Worm (Caenorhabditis elegans) whole organism, young adult: Measurements from ENCODE around the gene glb-4.
A peak's percentile ranks its signal among the peaks of the same experiment; 100 is the strongest.

ENCODE experiments used
- B0261.1 ChIP-seq: sonication (generic microtip); optimal IDR thresholded peaks from 2 replicates; lab custom pipeline; 2016; ENCODE audit warnings: mild to moderate bottlenecking, missing genetic modification characterization, moderate library complexity, missing compliant biosample characterization
- B0336.3 ChIP-seq: fragments of 200-800 bp; sonication (Bioruptor generic); IDR thresholded peaks from 2 replicates; pipeline ENCODE4 v1.3.6; 2022; ENCODE audit warnings: missing genetic modification characterization, missing compliant biosample characterization
- C17E4.6 ChIP-seq: fragments of 200-800 bp; sonication (Bioruptor generic); IDR thresholded peaks from 2 replicates; pipeline ENCODE4 v1.3.6; 2022; ENCODE audit warnings: missing genetic modification reagents, missing genetic modification characterization, missing compliant biosample characterization
- F37B4.10 ChIP-seq: fragments of 200-800 bp; sonication (Bioruptor generic); IDR thresholded peaks from 2 replicates; pipeline ENCODE4 v1.3.6; 2022; ENCODE audit warnings: missing genetic modification characterization, missing compliant biosample characterization
- F55B11.4 ChIP-seq: sonication (generic microtip); optimal IDR thresholded peaks from 2 replicates; lab custom pipeline; 2016; ENCODE audit warnings: missing compliant biosample characterization, missing genetic modification characterization, borderline replicate concordance; ENCODE audit not compliant: insufficient read depth
- F57C9.4 ChIP-seq: sonication (generic microtip); optimal IDR thresholded peaks from 2 replicates; lab custom pipeline; 2017; ENCODE audit warnings: mild to moderate bottlenecking, missing genetic modification characterization, missing compliant biosample characterization
- Y53G8AR.9 ChIP-seq: fragments of 200-800 bp; sonication (Bioruptor generic); conservative IDR thresholded peaks from 2 replicates; pipeline ENCODE4 v1.3.6; 2022; ENCODE audit warnings: missing genetic modification reagents, missing genetic modification characterization, missing compliant biosample characterization
- Y67H2A.10 ChIP-seq: fragments of 200-800 bp; sonication (Bioruptor generic); conservative IDR thresholded peaks from 2 replicates; pipeline ENCODE4 v1.3.6; 2022; ENCODE audit warnings: missing genetic modification reagents, missing genetic modification characterization, missing compliant biosample characterization
- Y79H2A.3 ChIP-seq: fragments of 200-800 bp; sonication (Bioruptor generic); conservative IDR thresholded peaks from 2 replicates; pipeline ENCODE4 v1.3.6; 2022; ENCODE audit warnings: missing genetic modification reagents, missing genetic modification characterization, missing compliant biosample characterization
- ama-1 ChIP-seq, 3 experiments: fragments of 150-350 bp in 1 of 3; sonication (generic microtip) in 2 of 3; optimal IDR thresholded peaks; 2 replicates each; lab custom pipeline; 2014 to 2018; ENCODE audit warnings: missing biosample characterization in 2 of 3, missing genetic modification characterization in 2 of 3, missing genetic modification reagents in 2 of 3
- aptf-2 ChIP-seq: fragments of 200-800 bp; sonication (Bioruptor generic); conservative IDR thresholded peaks from 2 replicates; pipeline ENCODE4 v1.3.6; 2022; ENCODE audit warnings: missing genetic modification reagents, missing genetic modification characterization, missing compliant biosample characterization
- atf-7 ChIP-seq: sonication (generic microtip); optimal IDR thresholded peaks from 2 replicates; lab custom pipeline; 2017; ENCODE audit warnings: mild to moderate bottlenecking, missing genetic modification characterization, missing compliant biosample characterization
- attf-3 ChIP-seq: fragments of 200-800 bp; sonication (Bioruptor generic); conservative IDR thresholded peaks from 2 replicates; pipeline ENCODE4 v1.3.6; 2022; ENCODE audit warnings: missing genetic modification reagents, missing genetic modification characterization, missing compliant biosample characterization
- attf-6 ChIP-seq: fragments of 200-800 bp; sonication (Bioruptor generic); IDR thresholded peaks from 2 replicates; pipeline ENCODE4 v1.3.6; 2022; ENCODE audit warnings: missing genetic modification reagents, missing genetic modification characterization, missing compliant biosample characterization
- cebp-2 ChIP-seq: fragments of 200-800 bp; sonication (Bioruptor generic); IDR thresholded peaks from 2 replicates; pipeline ENCODE4 v1.3.6; 2022; ENCODE audit warnings: missing genetic modification characterization, missing compliant biosample characterization
- ceh-100 ChIP-seq: fragments of 200-800 bp; sonication (Bioruptor generic); IDR thresholded peaks from 2 replicates; pipeline ENCODE4 v1.3.6; 2022; ENCODE audit warnings: missing genetic modification reagents, missing genetic modification characterization, missing compliant biosample characterization
- ceh-58 ChIP-seq: fragments of 200-800 bp; sonication (Bioruptor generic); IDR thresholded peaks from 2 replicates; pipeline ENCODE4 v1.3.6; 2022; ENCODE audit warnings: missing genetic modification characterization, missing compliant biosample characterization
- ceh-91 ChIP-seq: fragments of 200-800 bp; sonication (Bioruptor generic); IDR thresholded peaks from 2 replicates; pipeline ENCODE4 v1.3.6; 2022; ENCODE audit warnings: missing genetic modification reagents, missing genetic modification characterization, missing compliant biosample characterization
- chd-7 ChIP-seq: sonication (generic microtip); optimal IDR thresholded peaks from 2 replicates; lab custom pipeline; 2016; ENCODE audit warnings: mild to moderate bottlenecking, missing genetic modification characterization, moderate library complexity, missing compliant biosample characterization
- die-1 ChIP-seq: sonication (generic microtip); optimal IDR thresholded peaks from 2 replicates; lab custom pipeline; 2016; ENCODE audit warnings: missing genotype, mild to moderate bottlenecking, missing genetic modification characterization, missing compliant biosample characterization
- dox-1 ChIP-seq: fragments of 200-800 bp; sonication (Bioruptor generic); IDR thresholded peaks from 2 replicates; pipeline ENCODE4 v1.3.6; 2022; ENCODE audit warnings: missing genetic modification reagents, missing genetic modification characterization, missing compliant biosample characterization
- efl-1 ChIP-seq: fragments of 150-350 bp; optimal IDR thresholded peaks from 2 replicates; lab custom pipeline; 2014; ENCODE audit warnings: missing biosample characterization, missing genetic modification reagents, missing genetic modification characterization
- fkh-3 ChIP-seq: sonication (generic microtip); optimal IDR thresholded peaks from 2 replicates; lab custom pipeline; 2016; ENCODE audit warnings: mild to moderate bottlenecking, missing genetic modification characterization, missing compliant biosample characterization
- lin-26 ChIP-seq: fragments of 200-800 bp; sonication (Bioruptor generic); IDR thresholded peaks from 2 replicates; pipeline ENCODE4 v1.3.6; 2022; ENCODE audit warnings: missing genetic modification reagents, missing genetic modification characterization, missing compliant biosample characterization
- lin-54 ChIP-seq: fragments of 200-800 bp; sonication (Bioruptor generic); optimal IDR thresholded peaks from 2 replicates; lab custom pipeline; 2018; ENCODE audit warnings: mild to moderate bottlenecking, missing genetic modification characterization, missing compliant biosample characterization
- lsl-1 ChIP-seq: fragments of 200-800 bp; sonication (Bioruptor generic); optimal IDR thresholded peaks from 2 replicates; lab custom pipeline; 2018; ENCODE audit warnings: mild to moderate bottlenecking, missing genetic modification characterization, moderate library complexity, missing compliant biosample characterization
- madf-10 ChIP-seq: sonication (generic microtip); optimal IDR thresholded peaks from 2 replicates; lab custom pipeline; 2016; ENCODE audit warnings: mild to moderate bottlenecking, missing genetic modification characterization, missing compliant biosample characterization
- madf-6 ChIP-seq: fragments of 200-800 bp; sonication (Bioruptor generic); IDR thresholded peaks from 2 replicates; pipeline ENCODE4 v1.3.6; 2022; ENCODE audit warnings: missing genetic modification reagents, missing genetic modification characterization, missing compliant biosample characterization
- madf-8 ChIP-seq: fragments of 200-800 bp; sonication (Bioruptor generic); conservative IDR thresholded peaks from 2 replicates; pipeline ENCODE4 v1.3.6; 2022; ENCODE audit warnings: missing genetic modification reagents, missing genetic modification characterization, missing compliant biosample characterization
- mcd-1 ChIP-seq: fragments of 200-800 bp; sonication (Bioruptor generic); IDR thresholded peaks from 2 replicates; pipeline ENCODE4 v1.3.6; 2022; ENCODE audit warnings: missing genetic modification reagents, missing genetic modification characterization, missing compliant biosample characterization
- mxl-1 ChIP-seq: sonication (generic microtip); optimal IDR thresholded peaks from 2 replicates; lab custom pipeline; 2016; ENCODE audit warnings: missing genetic modification characterization, missing compliant biosample characterization
- nfya-2 ChIP-seq: fragments of 200-800 bp; sonication (Bioruptor generic); IDR thresholded peaks from 2 replicates; pipeline ENCODE4 v1.3.6; 2022; ENCODE audit warnings: missing genetic modification reagents, missing genetic modification characterization, missing compliant biosample characterization
- nhr-120 ChIP-seq: fragments of 200-800 bp; sonication (Bioruptor generic); IDR thresholded peaks from 2 replicates; pipeline ENCODE4 v1.3.6; 2022; ENCODE audit warnings: missing genetic modification characterization, missing compliant biosample characterization
- nhr-80 ChIP-seq: sonication (generic microtip); optimal IDR thresholded peaks from 2 replicates; lab custom pipeline; 2016; ENCODE audit warnings: missing genetic modification characterization, missing compliant biosample characterization
- pha-4 ChIP-seq: fragments of 150-350 bp; sonication (generic microtip); optimal IDR thresholded peaks from 2 replicates; lab custom pipeline; 2014; ENCODE audit warnings: missing biosample characterization, missing genetic modification reagents, missing genetic modification characterization
- sdz-38 ChIP-seq: sonication (generic microtip); optimal IDR thresholded peaks from 2 replicates; lab custom pipeline; 2016; ENCODE audit warnings: missing genotype, missing genetic modification characterization, missing compliant biosample characterization
- snpc-1.3 ChIP-seq: sonication (generic microtip); optimal IDR thresholded peaks from 2 replicates; lab custom pipeline; 2017; ENCODE audit warnings: missing genetic modification characterization, mild to moderate bottlenecking, missing compliant biosample characterization, antibody characterized with exemption, moderate library complexity, missing genotype, missing genetic modification reagents; ENCODE audit not compliant: insufficient read depth
- xnd-1 ChIP-seq: sonication (generic microtip); optimal IDR thresholded peaks from 2 replicates; lab custom pipeline; 2016; ENCODE audit warnings: missing genotype, missing genetic modification reagents, missing genetic modification characterization, missing compliant biosample characterization
- zfh-2 ChIP-seq: fragments of 200-800 bp; sonication (Bioruptor generic); conservative IDR thresholded peaks from 2 replicates; pipeline ENCODE4 v1.3.6; 2022; ENCODE audit warnings: missing genetic modification reagents, missing genetic modification characterization, missing compliant biosample characterization
- ztf-18 ChIP-seq: sonication (generic microtip); optimal IDR thresholded peaks from 2 replicates; lab custom pipeline; 2016; ENCODE audit warnings: missing genotype, mild to moderate bottlenecking, missing genetic modification characterization, missing compliant biosample characterization
- ztf-3 ChIP-seq: fragments of 200-800 bp; sonication (Bioruptor generic); optimal IDR thresholded peaks from 2 replicates; lab custom pipeline; 2018; ENCODE audit warnings: mild to moderate bottlenecking, missing genetic modification characterization, missing compliant biosample characterization
- ztf-6 ChIP-seq: fragments of 200-800 bp; sonication (Bioruptor generic); IDR thresholded peaks from 2 replicates; pipeline ENCODE4 v1.3.6; 2022; ENCODE audit warnings: missing genetic modification reagents, missing genetic modification characterization, missing compliant biosample characterization

glb-4 gene

DNA sequence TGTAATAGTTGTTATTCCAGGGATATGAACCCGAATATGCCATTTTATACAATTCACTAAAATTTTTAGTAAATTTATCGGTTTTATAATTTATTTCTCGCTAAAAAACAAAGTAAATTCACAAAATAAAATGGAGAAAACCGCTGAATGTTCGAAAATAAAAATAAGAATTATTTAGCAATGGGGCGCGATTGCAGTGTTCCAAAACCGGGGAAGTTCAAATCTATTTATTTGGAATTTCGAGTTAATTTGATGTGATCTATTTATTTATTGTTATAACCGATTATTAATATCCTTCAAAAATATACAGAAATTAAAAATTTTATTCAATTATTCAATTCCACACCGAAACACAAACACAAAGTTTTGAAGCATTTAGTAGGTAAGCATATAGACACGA lies 21.5 kb upstream of the glb-4 start, which contains the start of gene F40F8.11 (continued):
- TF ChIP-seq efl-1 (GFP tag; lab: Kevin White, UChicago) (peak; percentile 65), Y53G8AR.9 (no peak), pha-4 (tag; lab: Kevin White, UChicago) (no peak), lin-26 (GFP tag; lab: Robert Waterston, UW) (no peak), lsl-1 (GFP tag; lab: Kevin White, UChicago) (no peak), atf-7 (tag; lab: Kevin White, UChicago) (no peak), ama-1 (optimal IDR thresholded peaks at IDR 0.05; lab: Kevin White, UChicago) (no peak), ama-1 (GFP tag; optimal IDR thresholded peaks at IDR 0.05; lab: Kevin White, UChicago) (no peak), ztf-18 (tag; lab: Kevin White, UChicago) (no peak), Y67H2A.10 (no peak), F37B4.10 (GFP tag; lab: Robert Waterston, UW) (no peak), mxl-1 (no peak), dox-1 (no peak), attf-3 (GFP tag; lab: Robert Waterston, UW) (no peak), mcd-1 (GFP tag; lab: Robert Waterston, UW) (peak; percentile 82), nhr-120 (GFP tag; lab: Robert Waterston, UW) (no peak), chd-7 (no peak), C17E4.6 (GFP tag; lab: Robert Waterston, UW) (no peak), B0261.1 (tag; lab: Kevin White, UChicago) (no peak), F55B11.4 (tag; lab: Kevin White, UChicago) (no peak)

- TF ChIP-seq fkh-3 (tag; lab: Kevin White, UChicago) (no peak), madf-8 (GFP tag; lab: Robert Waterston, UW) (peak; percentile 45), ceh-100 (GFP tag; lab: Robert Waterston, UW) (no peak), lsl-1 (GFP tag; lab: Kevin White, UChicago) (peak; percentile 54), cebp-2 (GFP tag; lab: Robert Waterston, UW) (no peak), madf-6 (GFP tag; lab: Robert Waterston, UW) (peak; percentile 42; the same call in 1 of the 2 replicates)
These were observed 18.5 kb upstream of the glb-4 start, which contains the start of gene F40F8.12 for ce11 chrII:11129517-11129916. Gene F40F8.12 (plus strand): TSS chrII:11129817.

- no peak for TF ChIP-seq ztf-6 (GFP tag; lab: Robert Waterston, UW)
- TF ChIP-seq Y79H2A.3 = no peak
These were observed 18.0 kb upstream of the glb-4 start, which contains the start of gene F40F8.3 for ce11 chrII:11128989-11129388. Gene F40F8.3 (plus strand): TSS chrII:11129289.

DNA sequence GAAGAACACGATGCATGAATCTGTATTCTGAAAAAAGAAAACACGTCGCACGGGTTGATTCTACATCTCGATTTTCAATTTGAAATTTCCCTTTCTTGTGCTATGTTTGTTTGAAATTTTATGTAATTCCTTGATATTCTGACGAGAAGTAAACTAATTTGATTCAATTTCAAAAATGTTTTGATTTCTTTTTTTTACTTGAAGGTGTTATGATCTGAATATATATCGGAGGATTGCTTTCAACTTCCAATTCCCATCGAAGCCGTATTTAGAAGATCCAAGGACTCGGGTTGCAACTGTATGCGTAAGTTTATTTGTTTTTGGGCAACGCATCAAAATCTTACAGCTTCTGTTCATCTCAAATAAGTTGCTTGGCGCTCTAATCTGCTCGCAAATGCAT lies 16.4 kb upstream of the glb-4 start, which contains the start of gene F40F8.1:
F40F8.1 (plus strand) TSS at position 301 of the 400 bp plus-strand sequence.
- no peak for TF ChIP-seq nhr-80 (tag; lab: Kevin White, UChicago)
- TF ChIP-seq aptf-2 (GFP tag; lab: Robert Waterston, UW) = no peak
- TF ChIP-seq die-1 (tag; lab: Kevin White, UChicago) = no peak
- TF ChIP-seq mxl-1 = no peak
- TF ChIP-seq sdz-38 (tag; lab: Kevin White, UChicago) = no peak
- no peak for TF ChIP-seq F37B4.10 (GFP tag; lab: Robert Waterston, UW)
- TF ChIP-seq pha-4 (tag; lab: Kevin White, UChicago) = no peak
- TF ChIP-seq ztf-3 (GFP tag; lab: Kevin White, UChicago) = no peak
- no peak for TF ChIP-seq zfh-2
- no peak for TF ChIP-seq ceh-91
- TF ChIP-seq F57C9.4 (tag; lab: Kevin White, UChicago) = no peak
- TF ChIP-seq ceh-58 (GFP tag; lab: Robert Waterston, UW) = no peak
- no peak for TF ChIP-seq lin-54 (GFP tag; lab: Kevin White, UChicago)
- no peak for TF ChIP-seq madf-10 (tag; lab: Kevin White, UChicago)
- TF ChIP-seq snpc-1.3 (tag; lab: Kevin White, UChicago) = no peak
- TF ChIP-seq B0336.3 (GFP tag; lab: Robert Waterston, UW) = no peak
- TF ChIP-seq nfya-2 (GFP tag; lab: Robert Waterston, UW) = no peak
- TF ChIP-seq xnd-1 (tag; lab: Kevin White, UChicago) = no peak
- TF ChIP-seq attf-6 (GFP tag; lab: Robert Waterston, UW) = no peak
